Worm (Caenorhabditis elegans): Measurements from ENCODE around the gene szy-20.

Gene szy-20

ce11 chrII:9014188-9014587 is 45.1 kb upstream of the szy-20 start:
- no peak for TF ChIP-seq unc-120 (tag; optimal IDR thresholded peaks at IDR 0.05; ENCODE audit: poor library complexity, severe bottlenecking)

ce11 chrII:9013341-9013740 is 44.2 kb upstream of the szy-20 start:
- TF ChIP-seq flh-1 (GFP tag; optimal IDR thresholded peaks at IDR 0.05) (no peak), unc-120 (tag; optimal IDR thresholded peaks at IDR 0.05; ENCODE audit: poor library complexity, severe bottlenecking) (peak; percentile 48), nhr-12 (tag; optimal IDR thresholded peaks at IDR 0.05) (no peak), sptf-1 (tag; optimal IDR thresholded peaks at IDR 0.05) (peak; percentile 62), drap-1 (GFP tag; optimal IDR thresholded peaks at IDR 0.05) (peak; percentile 36), mls-2 (tag; optimal IDR thresholded peaks at IDR 0.05) (no peak), nhr-2 (tag; optimal IDR thresholded peaks at IDR 0.05) (no peak), ztf-11 (tag; optimal IDR thresholded peaks at IDR 0.05) (no peak), blmp-1 (tag; optimal IDR thresholded peaks at IDR 0.05) (no peak), lin-32 (GFP tag; optimal IDR thresholded peaks at IDR 0.05) (no peak), lsy-2 (tag; optimal IDR thresholded peaks at IDR 0.05) (no peak), tbx-8 (GFP tag; optimal IDR thresholded peaks at IDR 0.05) (no peak), zip-8 (tag; optimal IDR thresholded peaks at IDR 0.05) (no peak), unc-39 (tag; optimal IDR thresholded peaks at IDR 0.05) (no peak), hlh-1 (tag; optimal IDR thresholded peaks at IDR 0.05) (peak; percentile 14), unc-62 (GFP tag; optimal IDR thresholded peaks at IDR 0.05) (no peak), ham-2 (GFP tag; optimal IDR thresholded peaks at IDR 0.05) (no peak), ces-1 (GFP tag; optimal IDR thresholded peaks at IDR 0.05) (no peak), cnd-1 (tag; optimal IDR thresholded peaks at IDR 0.05) (no peak)

ce11 chrII:9010708-9011107 is 41.6 kb upstream of the szy-20 start:
- TF ChIP-seq mls-2 (tag; optimal IDR thresholded peaks at IDR 0.05) (peak; percentile 7), snpc-4 (tag; optimal IDR thresholded peaks at IDR 0.05) (no peak), ces-1 (GFP tag; optimal IDR thresholded peaks at IDR 0.05) (peak; percentile 70)

- TF ChIP-seq unc-120 (tag; optimal IDR thresholded peaks at IDR 0.05; ENCODE audit: poor library complexity, severe bottlenecking), result no peak
Measured at ce11 chrII:9009976-9010702, 41.0 kb upstream of the szy-20 start.

ce11 chrII:9007741-9008140 is 38.6 kb upstream of the szy-20 start:
- TF ChIP-seq pha-4 (tag; optimal IDR thresholded peaks at IDR 0.05) (no peak), ceh-83 (GFP tag; optimal IDR thresholded peaks at IDR 0.05) (no peak), bed-3 (GFP tag; optimal IDR thresholded peaks at IDR 0.05) (no peak), drap-1 (GFP tag; optimal IDR thresholded peaks at IDR 0.05) (no peak), unc-62 (GFP tag; optimal IDR thresholded peaks at IDR 0.05) (no peak), snpc-4 (tag; optimal IDR thresholded peaks at IDR 0.05) (no peak), ham-2 (GFP tag; optimal IDR thresholded peaks at IDR 0.05) (no peak), nhr-12 (tag; optimal IDR thresholded peaks at IDR 0.05) (no peak), unc-39 (tag; optimal IDR thresholded peaks at IDR 0.05) (no peak)

- TF ChIP-seq drap-1 (GFP tag; optimal IDR thresholded peaks at IDR 0.05) (no peak), sptf-1 (tag; optimal IDR thresholded peaks at IDR 0.05) (no peak), sem-2 (GFP tag; optimal IDR thresholded peaks at IDR 0.05) (no peak), M03D4.4 (tag; optimal IDR thresholded peaks at IDR 0.05) (no peak), bed-3 (GFP tag; optimal IDR thresholded peaks at IDR 0.05) (no peak), ceh-43 (GFP tag; optimal IDR thresholded peaks at IDR 0.05) (no peak), blmp-1 (tag; optimal IDR thresholded peaks at IDR 0.05) (no peak), unc-120 (tag; optimal IDR thresholded peaks at IDR 0.05; ENCODE audit: poor library complexity, severe bottlenecking) (no peak), lin-32 (GFP tag; optimal IDR thresholded peaks at IDR 0.05) (no peak), cnd-1 (tag; optimal IDR thresholded peaks at IDR 0.05) (no peak), elt-3 (tag; optimal IDR thresholded peaks at IDR 0.05) (no peak), nhr-237 (tag; optimal IDR thresholded peaks at IDR 0.05) (no peak), ceh-83 (GFP tag; optimal IDR thresholded peaks at IDR 0.05) (no peak), elt-1 (tag; optimal IDR thresholded peaks at IDR 0.05; ENCODE audit: borderline replicate concordance, insufficient read depth) (no peak), unc-62 (GFP tag; optimal IDR thresholded peaks at IDR 0.05) (no peak), zip-8 (tag; optimal IDR thresholded peaks at IDR 0.05) (no peak), mls-2 (tag; optimal IDR thresholded peaks at IDR 0.05) (no peak), pha-4 (tag; optimal IDR thresholded peaks at IDR 0.05) (no peak), unc-39 (tag; optimal IDR thresholded peaks at IDR 0.05) (no peak), hlh-1 (tag; optimal IDR thresholded peaks at IDR 0.05) (no peak)
Measured at ce11 chrII:9005067-9005466, 35.9 kb upstream of the szy-20 start, which contains the start of gene F44G4.7. F44G4.7 (minus strand) TSS chrII:9005167.
